Fruit fly (Drosophila melanogaster) whole organism, embryonic: ENCODE measurements around the gene CG15403.

Experiments
- Abd-B ChIP-seq: fragments of 200-800 bp; sonication (Bioruptor generic); optimal IDR thresholded peaks from 2 replicates; lab custom pipeline; 2018; ENCODE audit warnings: missing biosample characterization, mild to moderate bottlenecking, missing genetic modification characterization, moderate library complexity
- Adf1 ChIP-seq: fragments of 200-800 bp; sonication (Bioruptor generic); IDR thresholded peaks from 2 replicates; pipeline ENCODE4 v1.3.6; 2022; ENCODE audit warnings: missing biosample characterization, missing genetic modification characterization
- B-H1 ChIP-seq: fragments of 200-800 bp; sonication (Bioruptor generic); IDR thresholded peaks from 3 replicates; pipeline ENCODE4 v1.3.6; 2022; ENCODE audit warnings: missing biosample characterization, missing genetic modification characterization
- CG11456 ChIP-seq: fragments of 200-800 bp; sonication (Bioruptor generic); IDR thresholded peaks from 3 replicates; pipeline ENCODE4 v1.3.6; 2022; ENCODE audit warnings: missing biosample characterization, missing genetic modification characterization
- CG13287 ChIP-seq: fragments of 200-800 bp; sonication (Bioruptor generic); IDR thresholded peaks from 2 replicates; pipeline ENCODE4 v1.3.6; 2022; ENCODE audit warnings: missing biosample characterization, missing genetic modification characterization; ENCODE audit not compliant: partially characterized antibody
- CG15696 ChIP-seq: fragments of 200-800 bp; sonication (Bioruptor generic); optimal IDR thresholded peaks from 2 replicates; lab custom pipeline; 2019; ENCODE audit warnings: missing biosample characterization, mild to moderate bottlenecking, missing genetic modification characterization, moderate library complexity
- CG17829 ChIP-seq: fragments of 200-800 bp; optimal IDR thresholded peaks from 2 replicates; lab custom pipeline; 2019; ENCODE audit warnings: missing biosample characterization, mild to moderate bottlenecking, missing genetic modification characterization, moderate library complexity
- CG17912 ChIP-seq: fragments of 200-800 bp; sonication (Bioruptor generic); optimal IDR thresholded peaks from 2 replicates; lab custom pipeline; 2018; ENCODE audit warnings: missing biosample characterization, mild to moderate bottlenecking, missing genetic modification characterization
- CG2120 ChIP-seq: fragments of 200-800 bp; sonication (Bioruptor generic); optimal IDR thresholded peaks from 3 replicates; lab custom pipeline; 2016; ENCODE audit warnings: missing biosample characterization, missing genetic modification characterization
- CG32532 ChIP-seq: fragments of 200-800 bp; sonication (Bioruptor generic); IDR thresholded peaks from 2 replicates; pipeline ENCODE4 v1.3.6; 2022; ENCODE audit warnings: missing biosample characterization, missing genetic modification characterization
- CG3407 ChIP-seq: fragments of 200-800 bp; sonication (Bioruptor generic); optimal IDR thresholded peaks from 2 replicates; lab custom pipeline; 2018; ENCODE audit warnings: missing biosample characterization, mild to moderate bottlenecking, missing genetic modification characterization
- CG4404 ChIP-seq: fragments of 200-800 bp; sonication (Bioruptor generic); IDR thresholded peaks from 2 replicates; pipeline ENCODE4 v1.3.6; 2022; ENCODE audit warnings: missing biosample characterization, missing genetic modification characterization
- CG4424 ChIP-seq: fragments of 200-800 bp; sonication (Bioruptor generic); optimal IDR thresholded peaks from 3 replicates; lab custom pipeline; 2016; ENCODE audit warnings: missing biosample characterization, missing genetic modification characterization
- CG4730 ChIP-seq: fragments of 200-800 bp; sonication (Bioruptor generic); IDR thresholded peaks from 2 replicates; pipeline ENCODE4 v1.3.6; 2022; ENCODE audit warnings: missing biosample characterization, missing genetic modification characterization
- CG6689 ChIP-seq: fragments of 200-800 bp; sonication (Bioruptor generic); IDR thresholded peaks from 2 replicates; pipeline ENCODE4 v1.3.6; 2022; ENCODE audit warnings: missing biosample characterization, missing genetic modification characterization
- CG9609 ChIP-seq: fragments of 200-800 bp; sonication (Bioruptor generic); optimal IDR thresholded peaks from 3 replicates; lab custom pipeline; 2016; ENCODE audit warnings: missing biosample characterization, missing genetic modification characterization
- Dad ChIP-seq: fragments of 200-800 bp; sonication (Bioruptor generic); optimal IDR thresholded peaks from 3 replicates; lab custom pipeline; 2016; ENCODE audit warnings: missing biosample characterization, missing genetic modification characterization
- Dfd ChIP-seq, 2 experiments: fragments of >200 bp; optimal IDR thresholded peaks; 2 replicates each; lab custom pipeline; 2017; ENCODE audit warnings: missing biosample characterization in 2 of 2, missing genetic modification characterization in 2 of 2
- Eip74EF ChIP-seq, 2 experiments: fragments of 200-800 bp in 1 of 2; fragments of >200 bp in 1 of 2; sonication (Bioruptor generic) in 1 of 2; optimal IDR thresholded peaks; 2 replicates each; lab custom pipeline; 2017 to 2019; ENCODE audit warnings: missing biosample characterization in 2 of 2, missing genetic modification characterization in 2 of 2, mild to moderate bottlenecking in 1 of 2, moderate library complexity in 1 of 2
- Fer3 ChIP-seq: fragments of 200-800 bp; sonication (Bioruptor generic); optimal IDR thresholded peaks from 2 replicates; lab custom pipeline; 2018; ENCODE audit warnings: missing biosample characterization, mild to moderate bottlenecking, missing genetic modification characterization, moderate library complexity
- H15 ChIP-seq: fragments of 200-800 bp; sonication (Bioruptor generic); IDR thresholded peaks from 3 replicates; pipeline ENCODE4 v1.3.6; 2022; ENCODE audit warnings: missing biosample characterization, missing genetic modification characterization
- HLHmδ ChIP-seq: fragments of 200-800 bp; sonication (Bioruptor generic); optimal IDR thresholded peaks from 2 replicates; lab custom pipeline; 2018; ENCODE audit warnings: missing biosample characterization, mild to moderate bottlenecking, missing genetic modification characterization, moderate library complexity
- Hr39 ChIP-seq: fragments of >200 bp; optimal IDR thresholded peaks from 2 replicates; lab custom pipeline; 2017
- Max ChIP-seq: fragments of 200-800 bp; sonication (Bioruptor generic); optimal IDR thresholded peaks from 2 replicates; lab custom pipeline; 2016; ENCODE audit warnings: missing biosample characterization, mild to moderate bottlenecking, missing genetic modification characterization
- Poxn ChIP-seq: fragments of 200-800 bp; sonication (Bioruptor generic); IDR thresholded peaks from 2 replicates; pipeline ENCODE4 v1.3.6; 2022; ENCODE audit warnings: missing biosample characterization, missing genetic modification characterization
- Sin3A ChIP-seq: fragments of >200 bp; optimal IDR thresholded peaks from 2 replicates; lab custom pipeline; 2018
- ab ChIP-seq: fragments of 200-800 bp; sonication (Bioruptor generic); optimal IDR thresholded peaks from 2 replicates; lab custom pipeline; 2016; ENCODE audit warnings: missing biosample characterization, missing genetic modification characterization
- chn ChIP-seq: fragments of 200-800 bp; sonication (Bioruptor generic); optimal IDR thresholded peaks from 2 replicates; lab custom pipeline; 2016; ENCODE audit warnings: missing biosample characterization, missing genetic modification characterization
- ci ChIP-seq: fragments of 200-800 bp; sonication (Bioruptor generic); IDR thresholded peaks from 3 replicates; pipeline ENCODE4 v1.3.6; 2022; ENCODE audit warnings: missing biosample characterization, missing genetic modification characterization
- cwo ChIP-seq: fragments of 200-800 bp; sonication (Bioruptor generic); optimal IDR thresholded peaks from 3 replicates; lab custom pipeline; 2017; ENCODE audit warnings: missing biosample characterization, missing genetic modification characterization, mild to moderate bottlenecking, moderate library complexity, missing genetic modification reagents
- dysf ChIP-seq: fragments of 200-800 bp; sonication (Bioruptor generic); IDR thresholded peaks from 3 replicates; pipeline ENCODE4 v1.3.6; 2022; ENCODE audit warnings: missing biosample characterization, missing genetic modification characterization
- eyg ChIP-seq: fragments of 200-800 bp; sonication (Bioruptor generic); optimal IDR thresholded peaks from 3 replicates; lab custom pipeline; 2016; ENCODE audit warnings: missing biosample characterization, missing genetic modification characterization
- fd96Cb ChIP-seq: fragments of 200-800 bp; sonication (Bioruptor generic); optimal IDR thresholded peaks from 2 replicates; lab custom pipeline; 2018; ENCODE audit warnings: missing biosample characterization, mild to moderate bottlenecking, missing genetic modification characterization, moderate library complexity
- ftz-f1 ChIP-seq: fragments of 200-800 bp; sonication (Bioruptor generic); optimal IDR thresholded peaks from 2 replicates; lab custom pipeline; 2016; ENCODE audit warnings: missing biosample characterization, missing genetic modification characterization
- gem ChIP-seq: fragments of 200-800 bp; sonication (Bioruptor generic); optimal IDR thresholded peaks from 2 replicates; lab custom pipeline; 2019; ENCODE audit warnings: missing biosample characterization, mild to moderate bottlenecking, missing genetic modification characterization, moderate library complexity
- inv ChIP-seq: fragments of 200-800 bp; sonication (Bioruptor generic); IDR thresholded peaks from 2 replicates; pipeline ENCODE4 v1.3.6; 2022; ENCODE audit warnings: missing biosample characterization, missing genetic modification characterization; ENCODE audit not compliant: partially characterized antibody
- kay ChIP-seq: fragments of 200-800 bp; sonication (Bioruptor generic); optimal IDR thresholded peaks from 2 replicates; lab custom pipeline; 2016; ENCODE audit warnings: missing biosample characterization, missing genetic modification characterization
- oc ChIP-seq: fragments of 200-800 bp; sonication (Bioruptor generic); optimal IDR thresholded peaks from 2 replicates; lab custom pipeline; 2018; ENCODE audit warnings: missing biosample characterization, mild to moderate bottlenecking, missing genetic modification characterization, moderate library complexity
- org-1 ChIP-seq: fragments of 200-800 bp; sonication (Bioruptor generic); optimal IDR thresholded peaks from 2 replicates; lab custom pipeline; 2017; ENCODE audit warnings: missing biosample characterization, missing genetic modification characterization
- pan ChIP-seq, 4 experiments: fragments of >200 bp in 3 of 4; fragments of 200-800 bp in 1 of 4; sonication (Bioruptor generic) in 1 of 4; optimal IDR thresholded peaks in 3 of 4; IDR thresholded peaks in 1 of 4; 2 replicates each; pipeline versions ENCODE4 v1.3.6 to Lab custom; 2017 to 2022; ENCODE audit warnings: missing biosample characterization in 2 of 4, missing genetic modification characterization in 2 of 4, mixed read lengths in 1 of 4
- phol ChIP-seq: fragments of 200-800 bp; sonication (Bioruptor generic); optimal IDR thresholded peaks from 3 replicates; lab custom pipeline; 2018; ENCODE audit warnings: missing biosample characterization, mild to moderate bottlenecking, missing genetic modification characterization, moderate library complexity
- run ChIP-seq: fragments of 200-800 bp; sonication (Bioruptor generic); optimal IDR thresholded peaks from 3 replicates; lab custom pipeline; 2018; ENCODE audit warnings: missing biosample characterization, mild to moderate bottlenecking, missing genetic modification characterization
- sd ChIP-seq: fragments of 200-800 bp; sonication (Bioruptor generic); optimal IDR thresholded peaks from 3 replicates; lab custom pipeline; 2018; ENCODE audit warnings: missing biosample characterization, mild to moderate bottlenecking, missing genetic modification characterization, moderate library complexity
- so ChIP-seq: fragments of 200-800 bp; sonication (Bioruptor generic); IDR thresholded peaks from 3 replicates; pipeline ENCODE4 v1.3.6; 2022; ENCODE audit warnings: missing biosample characterization, missing genetic modification characterization
- ssp ChIP-seq: fragments of 200-800 bp; sonication (Bioruptor generic); IDR thresholded peaks from 2 replicates; pipeline ENCODE4 v1.3.6; 2022; ENCODE audit warnings: missing biosample characterization, missing genetic modification characterization
- trem ChIP-seq: fragments of 200-800 bp; optimal IDR thresholded peaks from 3 replicates; lab custom pipeline; 2019; ENCODE audit warnings: missing biosample characterization, mild to moderate bottlenecking, missing genetic modification characterization, moderate library complexity
- trh ChIP-seq: fragments of 200-800 bp; sonication (Bioruptor generic); optimal IDR thresholded peaks from 2 replicates; lab custom pipeline; 2016; ENCODE audit warnings: missing biosample characterization, missing genetic modification characterization
- wek ChIP-seq: fragments of 200-800 bp; sonication (Bioruptor generic); optimal IDR thresholded peaks from 3 replicates; lab custom pipeline; 2018; ENCODE audit warnings: missing biosample characterization, mild to moderate bottlenecking, missing genetic modification characterization, moderate library complexity
- zen ChIP-seq: fragments of 200-800 bp; sonication (Bioruptor generic); optimal IDR thresholded peaks from 3 replicates; lab custom pipeline; 2018; ENCODE audit warnings: missing biosample characterization, mild to moderate bottlenecking, missing genetic modification characterization, moderate library complexity

Gene CG15403

DNA sequence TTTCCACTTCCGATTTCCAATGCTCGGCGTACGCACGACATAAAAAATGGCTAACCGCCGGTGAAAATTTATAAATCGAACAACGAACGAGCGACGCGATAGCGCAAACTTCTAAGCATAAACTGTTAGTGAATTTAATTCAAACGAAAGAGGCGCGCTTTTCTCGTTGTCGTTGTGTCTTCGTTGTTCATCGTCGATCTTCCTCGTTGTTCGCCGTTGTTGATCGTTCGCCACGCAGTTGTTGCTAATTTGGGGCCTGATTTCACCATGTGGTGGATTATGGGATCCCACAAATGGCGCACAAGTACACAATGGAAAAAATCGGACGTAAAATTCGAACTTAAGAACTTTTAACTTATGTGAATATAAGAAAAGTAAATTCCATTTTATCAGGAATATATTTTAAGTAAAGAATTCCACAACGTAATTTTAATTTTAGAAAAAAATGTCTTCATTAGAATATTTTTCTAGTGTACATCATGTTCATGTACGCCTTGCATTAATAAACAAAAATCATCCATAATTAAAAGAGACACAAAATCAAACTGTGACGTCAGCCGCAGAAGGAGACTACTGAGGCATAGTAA, 42.1 kb upstream of the CG15403 start (continued):
- TF ChIP-seq pan (optimal IDR thresholded peaks at IDR 0.05; lab: Kevin White, UChicago): no peak
- TF ChIP-seq pan (GFP tag; optimal IDR thresholded peaks at IDR 0.05 in 1 of 2, IDR thresholded peaks at IDR 0.05 in 1 of 2): peak in 1 of 2 experiments; percentile 82
- TF ChIP-seq org-1 (GFP tag; lab: Kevin White, UChicago): peak; percentile 55
- TF ChIP-seq Hr39 (lab: Kevin White, UChicago): no peak
- peak; percentile 9 for TF ChIP-seq Dad
- peak; percentile 59; the same call in 1 of the 2 replicates for TF ChIP-seq CG6689
- TF ChIP-seq H15 (GFP tag; lab: Robert Waterston, UW): peak; percentile 57; the same call in 2 of the 3 replicates
- TF ChIP-seq CG15696 (tag; lab: Kevin White, UChicago): peak; percentile 5
- peak; percentile 47 for TF ChIP-seq Max
- peak; percentile 84 for TF ChIP-seq Fer3
- TF ChIP-seq dysf (GFP tag; lab: Robert Waterston, UW): peak; percentile 81
- TF ChIP-seq B-H1 (GFP tag; lab: Robert Waterston, UW): peak; percentile 52; the same call in 1 of the 3 replicates
- no peak for TF ChIP-seq HLHmδ (GFP tag; lab: Kevin White, UChicago)
- no peak for TF ChIP-seq oc (tag; lab: Kevin White, UChicago)
- no peak for TF ChIP-seq ftz-f1 (GFP tag; lab: Kevin White, UChicago)
- TF ChIP-seq wek (GFP tag; lab: Kevin White, UChicago): no peak
- peak; percentile 41 for TF ChIP-seq CG3407 (GFP tag; lab: Kevin White, UChicago)
- TF ChIP-seq ab: no peak
- peak; percentile 86 for TF ChIP-seq gem
- TF ChIP-seq phol (tag; lab: Kevin White, UChicago): peak; percentile 71
- 0 out of 2 replicates have a peak, but pooled peaks have one; percentile 16 for TF ChIP-seq CG4730
- peak; percentile 6 for TF ChIP-seq CG9609 (GFP tag; lab: Kevin White, UChicago)
- peak; percentile 69 for TF ChIP-seq fd96Cb
- TF ChIP-seq run (tag; lab: Kevin White, UChicago): peak; percentile 34
- TF ChIP-seq Dfd (GFP tag; optimal IDR thresholded peaks at IDR 0.05; lab: Kevin White, UChicago): no peak
- TF ChIP-seq inv (GFP tag; lab: Robert Waterston, UW): no peak
- TF ChIP-seq ssp: peak; percentile 31; the same call in 1 of the 2 replicates
- TF ChIP-seq trh (GFP tag; lab: Kevin White, UChicago): no peak
- TF ChIP-seq ci (GFP tag; lab: Robert Waterston, UW): 0 out of 3 replicates have a peak, but pooled peaks have one; percentile 56
- TF ChIP-seq kay (GFP tag; lab: Kevin White, UChicago): peak; percentile 51
- no peak for TF ChIP-seq CG4404 (GFP tag; lab: Robert Waterston, UW)
- TF ChIP-seq Sin3A: no peak
- peak; percentile 83 for TF ChIP-seq CG32532 (GFP tag; lab: Robert Waterston, UW)
- peak; percentile 13 for TF ChIP-seq zen (tag; lab: Kevin White, UChicago)
- TF ChIP-seq CG4424: peak; percentile 56
- peak in 1 of 2 experiments; percentile 60 for TF ChIP-seq Eip74EF (GFP tag; optimal IDR thresholded peaks at IDR 0.05; lab: Kevin White, UChicago)
- peak; percentile 42 for TF ChIP-seq Abd-B (GFP tag; lab: Kevin White, UChicago)
- TF ChIP-seq Adf1 (GFP tag; lab: Robert Waterston, UW): peak; percentile 42
- peak; percentile 87 for TF ChIP-seq CG2120 (GFP tag; lab: Kevin White, UChicago)
- peak; percentile 65; the same call in 2 of the 3 replicates for TF ChIP-seq so (GFP tag; lab: Robert Waterston, UW)
- peak; percentile 29 for TF ChIP-seq sd
- TF ChIP-seq eyg (GFP tag; lab: Kevin White, UChicago): peak; percentile 19
- peak; percentile 23; the same call in 1 of the 2 replicates for TF ChIP-seq Poxn (GFP tag; lab: Robert Waterston, UW)
- no peak for TF ChIP-seq CG17912 (GFP tag; lab: Kevin White, UChicago)
- TF ChIP-seq CG17829: peak; percentile 58
- TF ChIP-seq CG13287 (GFP tag; lab: Robert Waterston, UW): no peak
- no peak for TF ChIP-seq CG11456 (GFP tag; lab: Robert Waterston, UW)
- peak; percentile 37 for TF ChIP-seq chn
- peak; percentile 24 for TF ChIP-seq trem (tag; lab: Kevin White, UChicago)
- TF ChIP-seq cwo (GFP tag; lab: Kevin White, UChicago): peak; percentile 76
